Fruit fly (Drosophila melanogaster) whole organism, embryonic: ENCODE results near the gene Vps8.

ENCODE experiments used
- CG10274 ChIP-seq: fragments of 200-800 bp; sonication (Bioruptor generic); optimal IDR thresholded peaks from 3 replicates; lab custom pipeline; 2017; ENCODE audit warnings: missing biosample characterization, mild to moderate bottlenecking, missing genetic modification characterization
- CG10321 ChIP-seq: fragments of 200-800 bp; sonication (Bioruptor generic); IDR thresholded peaks from 2 replicates; pipeline ENCODE4 v1.3.6; 2022; ENCODE audit warnings: missing biosample characterization, missing genetic modification characterization
- CG11560 ChIP-seq: fragments of 200-800 bp; sonication (Bioruptor generic); IDR thresholded peaks from 3 replicates; pipeline ENCODE4 v1.3.6; 2022; ENCODE audit warnings: missing biosample characterization, missing genetic modification characterization
- CG11723 ChIP-seq: fragments of 200-800 bp; sonication (Bioruptor generic); optimal IDR thresholded peaks from 2 replicates; lab custom pipeline; 2017; ENCODE audit warnings: missing biosample characterization, mild to moderate bottlenecking, missing genetic modification characterization
- CG12104 ChIP-seq: fragments of 200-800 bp; sonication (Bioruptor generic); optimal IDR thresholded peaks from 3 replicates; lab custom pipeline; 2016; ENCODE audit warnings: missing biosample characterization, missing genetic modification characterization
- CG12942 ChIP-seq: fragments of 200-800 bp; sonication (Bioruptor generic); optimal IDR thresholded peaks from 3 replicates; lab custom pipeline; 2016; ENCODE audit warnings: missing biosample characterization, missing genetic modification characterization
- CG2120 ChIP-seq: fragments of 200-800 bp; sonication (Bioruptor generic); optimal IDR thresholded peaks from 3 replicates; lab custom pipeline; 2016; ENCODE audit warnings: missing biosample characterization, missing genetic modification characterization
- CG31365 ChIP-seq: fragments of 200-800 bp; sonication (Bioruptor generic); optimal IDR thresholded peaks from 2 replicates; lab custom pipeline; 2018; ENCODE audit warnings: missing biosample characterization, mild to moderate bottlenecking, missing genetic modification characterization
- CG31441 ChIP-seq: fragments of 200-800 bp; sonication (Bioruptor generic); IDR thresholded peaks from 2 replicates; pipeline ENCODE4 v1.3.6; 2022; ENCODE audit warnings: missing biosample characterization, missing genetic modification characterization
- CG34224 ChIP-seq: fragments of 200-800 bp; sonication (Bioruptor generic); IDR thresholded peaks from 3 replicates; pipeline ENCODE4 v1.3.6; 2022; ENCODE audit warnings: missing biosample characterization, missing genetic modification characterization; ENCODE audit not compliant: partially characterized antibody
- CG4820 ChIP-seq: fragments of 200-800 bp; sonication (Bioruptor generic); optimal IDR thresholded peaks from 3 replicates; lab custom pipeline; 2016; ENCODE audit warnings: missing biosample characterization, missing genetic modification characterization
- CG6683 ChIP-seq: fragments of 200-800 bp; sonication (Bioruptor generic); optimal IDR thresholded peaks from 2 replicates; lab custom pipeline; 2017; ENCODE audit warnings: missing biosample characterization, mild to moderate bottlenecking, missing genetic modification characterization, missing genetic modification reagents
- CG6854 ChIP-seq: fragments of 200-800 bp; sonication (Bioruptor generic); optimal IDR thresholded peaks from 3 replicates; lab custom pipeline; 2017; ENCODE audit warnings: missing biosample characterization, mild to moderate bottlenecking, missing genetic modification characterization
- CG7963 ChIP-seq: fragments of 200-800 bp; sonication (Bioruptor generic); IDR thresholded peaks from 3 replicates; pipeline ENCODE4 v1.3.6; 2022; ENCODE audit warnings: missing biosample characterization, missing genetic modification characterization; ENCODE audit not compliant: partially characterized antibody
- CG8388 ChIP-seq: fragments of 200-800 bp; sonication (Bioruptor generic); optimal IDR thresholded peaks from 2 replicates; lab custom pipeline; 2019; ENCODE audit warnings: missing biosample characterization, mild to moderate bottlenecking, missing genetic modification characterization, moderate library complexity
- CG9876 ChIP-seq: fragments of 200-800 bp; sonication (Bioruptor generic); optimal IDR thresholded peaks from 2 replicates; lab custom pipeline; 2016; ENCODE audit warnings: missing biosample characterization, missing genetic modification characterization
- CG9932 ChIP-seq: fragments of 200-800 bp; sonication (Bioruptor generic); IDR thresholded peaks from 2 replicates; pipeline ENCODE4 v1.3.6; 2022; ENCODE audit warnings: missing biosample characterization, missing genetic modification characterization
- CrebB ChIP-seq: fragments of 200-800 bp; sonication (Bioruptor generic); optimal IDR thresholded peaks from 3 replicates; lab custom pipeline; 2018; ENCODE audit warnings: missing biosample characterization, mild to moderate bottlenecking, missing genetic modification characterization
- D19B ChIP-seq: fragments of 200-800 bp; sonication (Bioruptor generic); optimal IDR thresholded peaks from 2 replicates; lab custom pipeline; 2017; ENCODE audit warnings: missing biosample characterization, mild to moderate bottlenecking, missing genetic modification characterization
- Dip3 ChIP-seq: fragments of 200-800 bp; sonication (Bioruptor generic); optimal IDR thresholded peaks from 3 replicates; lab custom pipeline; 2016; ENCODE audit warnings: missing biosample characterization, missing genetic modification characterization
- Hr3 ChIP-seq: fragments of 200-800 bp; sonication (Bioruptor generic); optimal IDR thresholded peaks from 3 replicates; lab custom pipeline; 2016; ENCODE audit warnings: missing biosample characterization, missing genetic modification characterization
- Jarid2 ChIP-seq: fragments of 200-800 bp; sonication (Bioruptor generic); optimal IDR thresholded peaks from 3 replicates; lab custom pipeline; 2017; ENCODE audit warnings: mild to moderate bottlenecking, missing biosample characterization, missing genetic modification reagents, missing genetic modification characterization
- Lhr ChIP-seq: fragments of 200-800 bp; sonication (Bioruptor generic); optimal IDR thresholded peaks from 3 replicates; lab custom pipeline; 2017; ENCODE audit warnings: mild to moderate bottlenecking, missing biosample characterization, missing genetic modification reagents, missing genetic modification characterization
- Max ChIP-seq: fragments of 200-800 bp; sonication (Bioruptor generic); optimal IDR thresholded peaks from 2 replicates; lab custom pipeline; 2016; ENCODE audit warnings: missing biosample characterization, mild to moderate bottlenecking, missing genetic modification characterization
- Opbp ChIP-seq: fragments of 200-800 bp; sonication (Bioruptor generic); IDR thresholded peaks from 3 replicates; pipeline ENCODE4 v1.3.6; 2022; ENCODE audit warnings: missing biosample characterization, missing genetic modification characterization; ENCODE audit not compliant: partially characterized antibody
- Poxn ChIP-seq: fragments of 200-800 bp; sonication (Bioruptor generic); IDR thresholded peaks from 2 replicates; pipeline ENCODE4 v1.3.6; 2022; ENCODE audit warnings: missing biosample characterization, missing genetic modification characterization
- Usf ChIP-seq: fragments of 200-800 bp; sonication (Bioruptor generic); optimal IDR thresholded peaks from 2 replicates; lab custom pipeline; 2017; ENCODE audit warnings: missing genotype, missing biosample characterization, missing genetic modification characterization
- Xrp1 ChIP-seq: fragments of 200-800 bp; sonication (Bioruptor generic); IDR thresholded peaks from 2 replicates; pipeline ENCODE4 v1.3.6; 2022; ENCODE audit warnings: missing biosample characterization, missing genetic modification characterization
- aop ChIP-seq: fragments of 200-800 bp; sonication (Bioruptor generic); IDR thresholded peaks from 2 replicates; pipeline ENCODE4 v1.3.6; 2022; ENCODE audit warnings: missing biosample characterization, missing genetic modification characterization
- ap ChIP-seq: fragments of 200-800 bp; sonication (Bioruptor generic); IDR thresholded peaks from 2 replicates; pipeline ENCODE4 v1.3.6; 2022; ENCODE audit warnings: missing biosample characterization, missing genetic modification characterization
- bbx ChIP-seq: fragments of 200-800 bp; sonication (Bioruptor generic); IDR thresholded peaks from 2 replicates; pipeline ENCODE4 v1.3.6; 2022; ENCODE audit warnings: missing biosample characterization, missing genetic modification characterization; ENCODE audit not compliant: partially characterized antibody
- bcd ChIP-seq: fragments of 200-800 bp; sonication (Bioruptor generic); optimal IDR thresholded peaks from 2 replicates; lab custom pipeline; 2017; ENCODE audit warnings: missing biosample characterization, mild to moderate bottlenecking, missing genetic modification characterization
- corto ChIP-seq: fragments of 200-800 bp; sonication (Bioruptor generic); optimal IDR thresholded peaks from 2 replicates; lab custom pipeline; 2016; ENCODE audit warnings: missing biosample characterization, mild to moderate bottlenecking, missing genetic modification characterization, moderate library complexity
- dimm ChIP-seq: fragments of 200-800 bp; sonication (Bioruptor generic); IDR thresholded peaks from 2 replicates; pipeline ENCODE4 v1.3.6; 2022; ENCODE audit warnings: missing biosample characterization, missing genetic modification characterization
- ems ChIP-seq: fragments of 200-800 bp; sonication (Bioruptor generic); optimal IDR thresholded peaks from 3 replicates; lab custom pipeline; 2016; ENCODE audit warnings: missing biosample characterization, missing genetic modification characterization
- fd3F ChIP-seq: fragments of 200-800 bp; sonication (Bioruptor generic); optimal IDR thresholded peaks from 2 replicates; lab custom pipeline; 2018; ENCODE audit warnings: missing biosample characterization, mild to moderate bottlenecking, missing genetic modification characterization, moderate library complexity
- hbn ChIP-seq: fragments of 200-800 bp; sonication (Bioruptor generic); IDR thresholded peaks from 2 replicates; pipeline ENCODE4 v1.3.6; 2022; ENCODE audit warnings: missing biosample characterization, missing genetic modification characterization; ENCODE audit not compliant: partially characterized antibody
- jumu ChIP-seq: fragments of 200-800 bp; sonication (Bioruptor generic); optimal IDR thresholded peaks from 3 replicates; lab custom pipeline; 2016; ENCODE audit warnings: missing biosample characterization, missing genetic modification characterization
- lola ChIP-seq, 3 experiments: fragments of >200 bp in 2 of 3; fragments of 200-800 bp in 1 of 3; sonication (Bioruptor generic) in 1 of 3; optimal IDR thresholded peaks; 2 replicates each; lab custom pipeline; 2017 to 2019; ENCODE audit warnings: missing biosample characterization in 3 of 3, missing genetic modification characterization in 3 of 3, mild to moderate bottlenecking in 1 of 3, moderate library complexity in 1 of 3
- pb ChIP-seq: fragments of 200-800 bp; sonication (Bioruptor generic); optimal IDR thresholded peaks from 3 replicates; lab custom pipeline; 2016; ENCODE audit warnings: missing biosample characterization, missing genetic modification characterization
- phol ChIP-seq: fragments of 200-800 bp; sonication (Bioruptor generic); optimal IDR thresholded peaks from 3 replicates; lab custom pipeline; 2018; ENCODE audit warnings: missing biosample characterization, mild to moderate bottlenecking, missing genetic modification characterization, moderate library complexity
- run ChIP-seq: fragments of 200-800 bp; sonication (Bioruptor generic); optimal IDR thresholded peaks from 3 replicates; lab custom pipeline; 2018; ENCODE audit warnings: missing biosample characterization, mild to moderate bottlenecking, missing genetic modification characterization
- schlank ChIP-seq: fragments of 200-800 bp; sonication (Bioruptor generic); optimal IDR thresholded peaks from 2 replicates; lab custom pipeline; 2018; ENCODE audit warnings: missing biosample characterization, mild to moderate bottlenecking, missing genetic modification characterization
- sima ChIP-seq: fragments of 200-800 bp; sonication (Bioruptor generic); optimal IDR thresholded peaks from 2 replicates; lab custom pipeline; 2016; ENCODE audit warnings: missing biosample characterization, missing genetic modification characterization
- slbo ChIP-seq: fragments of 200-800 bp; sonication (Bioruptor generic); IDR thresholded peaks from 2 replicates; pipeline ENCODE4 v1.3.6; 2022; ENCODE audit warnings: missing biosample characterization, missing genetic modification characterization
- sna ChIP-seq: fragments of 200-800 bp; sonication (Bioruptor generic); IDR thresholded peaks from 2 replicates; pipeline ENCODE4 v1.3.6; 2022; ENCODE audit warnings: missing biosample characterization, missing genetic modification characterization; ENCODE audit not compliant: partially characterized antibody
- stc ChIP-seq: fragments of 200-800 bp; sonication (Bioruptor generic); IDR thresholded peaks from 2 replicates; pipeline ENCODE4 v1.3.6; 2022; ENCODE audit warnings: missing biosample characterization, missing genetic modification characterization
- tap ChIP-seq: fragments of 200-800 bp; optimal IDR thresholded peaks from 3 replicates; lab custom pipeline; 2019; ENCODE audit warnings: missing biosample characterization, mild to moderate bottlenecking, missing genetic modification characterization, moderate library complexity
- tin ChIP-seq: fragments of 200-800 bp; sonication (Bioruptor generic); optimal IDR thresholded peaks from 3 replicates; lab custom pipeline; 2016; ENCODE audit warnings: missing biosample characterization, missing genetic modification characterization
- zfh1 ChIP-seq: fragments of 200-800 bp; sonication (Bioruptor generic); IDR thresholded peaks from 3 replicates; pipeline ENCODE4 v1.3.6; 2022; ENCODE audit warnings: missing biosample characterization, missing genetic modification characterization

Vps8 gene

DNA sequence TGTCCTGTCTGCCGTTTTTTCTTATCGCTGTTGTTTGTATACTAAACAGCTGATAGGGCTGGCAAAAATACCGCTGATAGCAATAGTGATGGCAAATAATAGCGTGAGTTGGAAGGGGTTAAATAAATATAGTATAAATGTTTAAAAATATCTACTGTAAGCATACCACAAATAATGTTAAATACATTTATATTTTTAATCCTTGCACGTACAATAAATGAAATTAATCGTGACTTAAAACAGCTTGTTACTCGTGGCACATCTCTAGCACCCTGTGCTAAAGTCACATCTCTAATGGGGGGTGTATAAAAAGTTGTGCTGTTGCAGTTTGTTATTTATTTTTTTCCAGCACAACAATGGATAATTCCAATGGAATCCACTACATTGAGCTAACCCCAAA is 6.7 kb downstream of the Vps8 start, which contains the start of the genes CG10147 and Bulli (continued):
- peak; percentile 97 for TF ChIP-seq Max
- TF ChIP-seq CG8388 (GFP tag; lab: Kevin White, UChicago), result peak; percentile 94
- peak; percentile 95 for TF ChIP-seq CG12104 (GFP tag; lab: Kevin White, UChicago)
- TF ChIP-seq CG11560, result peak; percentile 92
- TF ChIP-seq stc, result peak; percentile 93
- TF ChIP-seq Jarid2 (GFP tag; lab: Kevin White, UChicago), result peak; percentile 79
- peak; percentile 78 for TF ChIP-seq run (tag; lab: Kevin White, UChicago)
- TF ChIP-seq Dip3 (GFP tag; lab: Kevin White, UChicago), result peak; percentile 94
- TF ChIP-seq ap (GFP tag; lab: Robert Waterston, UW), result peak; percentile 95
- peak; percentile 97 for TF ChIP-seq CG31441 (GFP tag; lab: Robert Waterston, UW)
- TF ChIP-seq dimm, result peak; percentile 84
- peak; percentile 99 for TF ChIP-seq slbo (GFP tag; lab: Robert Waterston, UW)
- TF ChIP-seq tap (tag; lab: Kevin White, UChicago), result peak; percentile 94
- TF ChIP-seq Opbp, result peak; percentile 93
- peak; percentile 98 for TF ChIP-seq CG4820
- TF ChIP-seq CG11723 (GFP tag; lab: Kevin White, UChicago), result peak; percentile 89
- peak; percentile 100 for TF ChIP-seq CG9932
- peak; percentile 86 for TF ChIP-seq CG7963
- peak; percentile 94 for TF ChIP-seq hbn (GFP tag; lab: Robert Waterston, UW)
- peak; percentile 98 for TF ChIP-seq zfh1 (GFP tag; lab: Robert Waterston, UW)
- peak; percentile 88 for TF ChIP-seq CG9876 (GFP tag; lab: Kevin White, UChicago)
- TF ChIP-seq Lhr, result peak; percentile 96
- TF ChIP-seq bbx (GFP tag; lab: Robert Waterston, UW), result peak; percentile 92
- peak; percentile 80 for TF ChIP-seq CG6854 (GFP tag; lab: Kevin White, UChicago)
- peak; percentile 76 for TF ChIP-seq CG10321 (GFP tag; lab: Robert Waterston, UW)
- TF ChIP-seq CrebB (tag; lab: Kevin White, UChicago), result peak; percentile 93
- peak; percentile 69 for TF ChIP-seq CG31365
- TF ChIP-seq corto (GFP tag; lab: Kevin White, UChicago), result peak; percentile 88
- TF ChIP-seq Hr3 (GFP tag; lab: Kevin White, UChicago), result peak; percentile 99
- TF ChIP-seq CG10274 (GFP tag; lab: Kevin White, UChicago), result peak; percentile 81
- TF ChIP-seq ems (GFP tag; lab: Kevin White, UChicago), result peak; percentile 97
- TF ChIP-seq CG12942 (GFP tag; lab: Kevin White, UChicago), result peak; percentile 98
- TF ChIP-seq CG34224, result peak; percentile 92
- TF ChIP-seq Xrp1, result peak; percentile 98
- TF ChIP-seq schlank, result peak; percentile 80
- peak; percentile 97 for TF ChIP-seq bcd (GFP tag; lab: Kevin White, UChicago)
- peak; percentile 93 for TF ChIP-seq aop (GFP tag; lab: Robert Waterston, UW)
- TF ChIP-seq D19B, result peak; percentile 88
- peak; percentile 97 for TF ChIP-seq fd3F (GFP tag; lab: Kevin White, UChicago)
- peak; percentile 96 for TF ChIP-seq sna (GFP tag; lab: Robert Waterston, UW)
- TF ChIP-seq phol (tag; lab: Kevin White, UChicago), result peak; percentile 98
- peak in 1 of 3 experiments; percentile 99 for TF ChIP-seq lola (GFP tag; optimal IDR thresholded peaks at IDR 0.05; lab: Kevin White, UChicago)
- TF ChIP-seq Poxn (GFP tag; lab: Robert Waterston, UW), result peak; percentile 90
- peak; percentile 80 for TF ChIP-seq jumu
- peak; percentile 97 for TF ChIP-seq Usf
- TF ChIP-seq tin (GFP tag; lab: Kevin White, UChicago), result peak; percentile 99
- peak; percentile 98 for TF ChIP-seq CG2120 (GFP tag; lab: Kevin White, UChicago)
- peak; percentile 57 for TF ChIP-seq sima (GFP tag; lab: Kevin White, UChicago)
- peak; percentile 81 for TF ChIP-seq pb (GFP tag; lab: Kevin White, UChicago)
- TF ChIP-seq CG6683 (GFP tag; lab: Kevin White, UChicago), result peak; percentile 89
